Worm (Caenorhabditis elegans) whole organism, mixed stage, embryonic: Measurements from ENCODE around the gene F46B6.6.

Experiments
- ham-2 ChIP-seq: fragments of 200-800 bp; sonication (Bioruptor generic); optimal IDR thresholded peaks from 2 replicates; lab custom pipeline; 2018; ENCODE audit warnings: mild to moderate bottlenecking, missing genetic modification characterization, missing compliant biosample characterization
- mab-5 ChIP-seq: fragments of 150-350 bp; optimal IDR thresholded peaks from 2 replicates; lab custom pipeline; 2014; ENCODE audit warnings: missing biosample characterization, missing genetic modification characterization
- mep-1 ChIP-seq: fragments of 150-350 bp; optimal IDR thresholded peaks from 2 replicates; lab custom pipeline; 2017; ENCODE audit warnings: missing biosample characterization, missing genetic modification reagents, missing genetic modification characterization, inconsistent platforms
- nhr-12 ChIP-seq: fragments of 150-350 bp; optimal IDR thresholded peaks from 2 replicates; lab custom pipeline; 2014; ENCODE audit warnings: missing biosample characterization, missing genetic modification characterization
- nhr-237 ChIP-seq: fragments of 150-350 bp; optimal IDR thresholded peaks from 2 replicates; lab custom pipeline; 2014; ENCODE audit warnings: missing biosample characterization, missing genetic modification characterization
- nhr-28 ChIP-seq: fragments of 150-350 bp; optimal IDR thresholded peaks from 2 replicates; lab custom pipeline; 2014; ENCODE audit warnings: missing biosample characterization, missing genetic modification characterization
- snpc-4 ChIP-seq: fragments of 150-350 bp; optimal IDR thresholded peaks from 2 replicates; lab custom pipeline; 2014; ENCODE audit warnings: missing biosample characterization, missing genetic modification characterization
- unc-39 ChIP-seq: fragments of 150-350 bp; optimal IDR thresholded peaks from 2 replicates; lab custom pipeline; 2014; ENCODE audit warnings: missing biosample characterization, missing genetic modification characterization
- ztf-11 ChIP-seq: fragments of 150-350 bp; optimal IDR thresholded peaks from 2 replicates; lab custom pipeline; 2014; ENCODE audit warnings: missing biosample characterization, missing genetic modification characterization

DNA sequence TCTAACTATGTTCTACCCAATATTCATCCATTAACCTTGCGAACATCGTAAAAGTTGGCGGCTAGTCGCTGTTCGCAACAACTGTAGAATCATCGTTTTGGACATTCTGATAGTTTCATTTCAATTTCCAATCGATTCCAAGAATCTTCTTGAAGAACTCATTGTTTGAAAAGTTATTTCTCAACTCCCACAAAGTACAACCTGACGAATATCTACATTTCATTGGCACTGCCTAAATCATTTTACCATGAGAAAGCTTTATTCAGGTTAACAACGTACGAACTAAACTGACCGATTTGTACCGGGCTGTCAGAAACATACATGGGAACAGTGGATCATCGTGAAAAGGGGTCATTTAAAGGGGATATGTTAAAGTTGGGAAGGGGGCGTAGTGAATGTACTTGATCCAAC lies at the start of gene F46B6.6:
- TF ChIP-seq nhr-237 (tag; lab: Kevin White, UChicago) (no peak), nhr-12 (no peak), ham-2 (no peak), unc-39 (tag; lab: Kevin White, UChicago) (no peak), mab-5 (no peak), ztf-11 (tag; lab: Kevin White, UChicago) (no peak), mep-1 (no peak), snpc-4 (tag; lab: Kevin White, UChicago) (no peak), nhr-28 (tag; lab: Kevin White, UChicago) (no peak)
